Worm (Caenorhabditis elegans) whole organism, midembryonic: ENCODE data around the gene C33A12.3.

Source experiments
- T22C8.4 ChIP-seq: fragments of 200-800 bp; sonication (Bioruptor generic); IDR thresholded peaks from 2 replicates; pipeline ENCODE4 v1.3.6; 2022; ENCODE audit warnings: missing genetic modification characterization, missing compliant biosample characterization
- flt-1 ChIP-seq: fragments of 200-800 bp; sonication (Bioruptor generic); IDR thresholded peaks from 2 replicates; pipeline ENCODE4 v1.3.6; 2022; ENCODE audit warnings: missing genetic modification characterization, missing compliant biosample characterization
- klf-2 ChIP-seq: fragments of 200-800 bp; sonication (Bioruptor generic); conservative IDR thresholded peaks from 2 replicates; pipeline ENCODE4 v1.3.6; 2022; ENCODE audit warnings: missing genetic modification reagents, missing genetic modification characterization, missing compliant biosample characterization
- ztf-29 ChIP-seq: fragments of 200-800 bp; sonication (Bioruptor generic); IDR thresholded peaks from 2 replicates; pipeline ENCODE4 v1.3.6; 2022; ENCODE audit warnings: missing genetic modification reagents, missing genetic modification characterization, missing compliant biosample characterization

- TF ChIP-seq flt-1 (GFP tag; lab: Robert Waterston, UW) (no peak), T22C8.4 (no peak), klf-2 (GFP tag; lab: Robert Waterston, UW) (no peak), ztf-29 (GFP tag; lab: Robert Waterston, UW) (no peak)
Measured at ce11 chrIV:9538214-9538613, 25.4 kb upstream of the C33A12.3 start.
